Comparison of ENCODE assay signal across 4 worm cellular contexts in genomic region chrX:6743344-6743743, ce11.
TF ChIP-seq lines count a peak whose summit lies in the region.

No protein-coding gene starts in this region.

TF ChIP-seq in whole organism, L1 larva, 84 proteins besides CTCF, POLR2A, EP300 and RAD21:
- TF ChIP-seq ceh-90 (tag; optimal IDR thresholded peaks at IDR 0.05; lab: Kevin White, UChicago) (no peak), blmp-1 (tag; optimal IDR thresholded peaks at IDR 0.05; lab: Kevin White, UChicago) (no peak), sox-4 (tag; optimal IDR thresholded peaks at IDR 0.05; lab: Kevin White, UChicago) (no peak), ceh-63 (GFP tag; optimal IDR thresholded peaks at IDR 0.05; lab: Kevin White, UChicago) (no peak), snpc-4 (tag; optimal IDR thresholded peaks at IDR 0.05; lab: Kevin White, UChicago) (no peak), hlh-4 (tag; optimal IDR thresholded peaks at IDR 0.05; lab: Kevin White, UChicago) (no peak), aha-1 (tag; optimal IDR thresholded peaks at IDR 0.05; lab: Kevin White, UChicago) (no peak), hlh-17 (GFP tag; optimal IDR thresholded peaks at IDR 0.05; lab: Kevin White, UChicago; ENCODE audit: borderline replicate concordance) (no peak), ceh-88 (GFP tag; IDR thresholded peaks at IDR 0.05; lab: Robert Waterston, UW) (0 out of 2 replicates have a peak, but pooled peaks have one; percentile 2), rnt-1 (tag; optimal IDR thresholded peaks at IDR 0.05; lab: Kevin White, UChicago) (peak; percentile 1), C04F5.9 (tag; optimal IDR thresholded peaks at IDR 0.05; lab: Kevin White, UChicago) (no peak)

TF ChIP-seq in whole organism, L3 larva, 47 proteins besides CTCF, POLR2A, EP300 and RAD21:
- no peak for TF ChIP-seq daf-12 (tag; optimal IDR thresholded peaks at IDR 0.05; lab: Kevin White, UChicago)
- TF ChIP-seq elt-1 (tag; optimal IDR thresholded peaks at IDR 0.05; lab: Kevin White, UChicago), result no peak
- TF ChIP-seq ceh-28 (tag; optimal IDR thresholded peaks at IDR 0.05; lab: Kevin White, UChicago), result no peak
- TF ChIP-seq fkh-10 (GFP tag; optimal IDR thresholded peaks at IDR 0.05; lab: Kevin White, UChicago), result no peak
- TF ChIP-seq ama-1 (optimal IDR thresholded peaks at IDR 0.05; lab: Kevin White, UChicago), result peak; percentile 91
- no peak for TF ChIP-seq ceh-16 (tag; optimal IDR thresholded peaks at IDR 0.05; lab: Kevin White, UChicago)

TF ChIP-seq in whole organism, L4 larva, 104 proteins besides CTCF, POLR2A, EP300 and RAD21:
- TF ChIP-seq ceh-20 (GFP tag; IDR thresholded peaks at IDR 0.05; lab: Robert Waterston, UW) (0 out of 2 replicates have a peak, but pooled peaks have one; percentile 7), dve-1 (tag; optimal IDR thresholded peaks at IDR 0.05; lab: Kevin White, UChicago; ENCODE audit: insufficient read depth) (no peak)

TF ChIP-seq in whole organism, young adult, 124 proteins besides CTCF, POLR2A, EP300 and RAD21:
- TF ChIP-seq hlh-26 (GFP tag; conservative IDR thresholded peaks at IDR 0.05; lab: Robert Waterston, UW), result no peak
- TF ChIP-seq atf-7 (tag; optimal IDR thresholded peaks at IDR 0.05; lab: Kevin White, UChicago), result no peak
- TF ChIP-seq nhr-27 (tag; optimal IDR thresholded peaks at IDR 0.05; lab: Kevin White, UChicago), result no peak
- no peak for TF ChIP-seq let-607 (tag; optimal IDR thresholded peaks at IDR 0.05; lab: Kevin White, UChicago)
- TF ChIP-seq ccch-3 (GFP tag; optimal IDR thresholded peaks at IDR 0.05; lab: Kevin White, UChicago), result no peak
- TF ChIP-seq sptf-2 (GFP tag; optimal IDR thresholded peaks at IDR 0.05; lab: Kevin White, UChicago), result no peak
- TF ChIP-seq aptf-2 (GFP tag; conservative IDR thresholded peaks at IDR 0.05; lab: Robert Waterston, UW), result no peak
- no peak; the same call in 1 of the 2 replicates for TF ChIP-seq Y53G8AR.9 (GFP tag; conservative IDR thresholded peaks at IDR 0.05; lab: Robert Waterston, UW)
- TF ChIP-seq snpc-1.3 (tag; optimal IDR thresholded peaks at IDR 0.05; lab: Kevin White, UChicago; ENCODE audit: insufficient read depth), result no peak
- TF ChIP-seq Y95B8A.8 (GFP tag; IDR thresholded peaks at IDR 0.05; lab: Robert Waterston, UW), result 0 out of 2 replicates have a peak, but pooled peaks have one; percentile 6
- no peak for TF ChIP-seq cebp-2 (GFP tag; IDR thresholded peaks at IDR 0.05; lab: Robert Waterston, UW)
- TF ChIP-seq hsf-1 (GFP tag; IDR thresholded peaks at IDR 0.05; lab: Robert Waterston, UW), result no peak
- no peak for TF ChIP-seq mcd-1 (GFP tag; IDR thresholded peaks at IDR 0.05; lab: Robert Waterston, UW)
- TF ChIP-seq somi-1 (GFP tag; optimal IDR thresholded peaks at IDR 0.05; lab: Kevin White, UChicago), result no peak
- no peak for TF ChIP-seq repo-1 (tag; optimal IDR thresholded peaks at IDR 0.05; lab: Kevin White, UChicago)
- 0 out of 2 replicates have a peak, but pooled peaks have one; percentile 18 for TF ChIP-seq hmg-20 (GFP tag; IDR thresholded peaks at IDR 0.05; lab: Robert Waterston, UW)
- TF ChIP-seq ama-1 (optimal IDR thresholded peaks at IDR 0.05; lab: Kevin White, UChicago), result peak; percentile 17
- TF ChIP-seq ama-1 (GFP tag; optimal IDR thresholded peaks at IDR 0.05; lab: Kevin White, UChicago), result no peak
- no peak for TF ChIP-seq ceh-91 (GFP tag; IDR thresholded peaks at IDR 0.05; lab: Robert Waterston, UW)
- no peak for TF ChIP-seq lir-1 (GFP tag; conservative IDR thresholded peaks at IDR 0.05; lab: Robert Waterston, UW)
- TF ChIP-seq C17E4.6 (GFP tag; IDR thresholded peaks at IDR 0.05; lab: Robert Waterston, UW), result no peak
- no peak for TF ChIP-seq B0035.1 (tag; optimal IDR thresholded peaks at IDR 0.05; lab: Kevin White, UChicago)
- no peak for TF ChIP-seq ztf-28 (GFP tag; IDR thresholded peaks at IDR 0.05; lab: Robert Waterston, UW)
- TF ChIP-seq B0336.3 (GFP tag; IDR thresholded peaks at IDR 0.05; lab: Robert Waterston, UW), result no peak
